Worm (Caenorhabditis elegans) whole organism, young adult: ENCODE measurements around the gene R13A1.5.

Source experiments
- C06A6.2 ChIP-seq: fragments of 200-800 bp; sonication (Bioruptor generic); conservative IDR thresholded peaks from 2 replicates; pipeline ENCODE4 v1.3.6; 2022; ENCODE audit warnings: missing genetic modification characterization, missing compliant biosample characterization
- F37B4.10 ChIP-seq: fragments of 200-800 bp; sonication (Bioruptor generic); IDR thresholded peaks from 2 replicates; pipeline ENCODE4 v1.3.6; 2022; ENCODE audit warnings: missing genetic modification characterization, missing compliant biosample characterization
- T26A5.8 ChIP-seq: sonication (generic microtip); optimal IDR thresholded peaks from 2 replicates; lab custom pipeline; 2016; ENCODE audit warnings: missing genetic modification characterization, missing compliant biosample characterization
- efl-1 ChIP-seq: fragments of 150-350 bp; optimal IDR thresholded peaks from 2 replicates; lab custom pipeline; 2014; ENCODE audit warnings: missing biosample characterization, missing genetic modification reagents, missing genetic modification characterization
- egrh-3 ChIP-seq: fragments of 200-800 bp; sonication (Bioruptor generic); IDR thresholded peaks from 2 replicates; pipeline ENCODE4 v1.3.6; 2022; ENCODE audit warnings: missing genetic modification reagents, missing genetic modification characterization, missing compliant biosample characterization
- lin-40 ChIP-seq: sonication (generic microtip); optimal IDR thresholded peaks from 2 replicates; lab custom pipeline; 2016; ENCODE audit warnings: missing genetic modification characterization, mild to moderate bottlenecking, missing compliant biosample characterization, missing genotype, missing genetic modification reagents
- nfya-1 ChIP-seq: sonication (generic microtip); optimal IDR thresholded peaks from 2 replicates; lab custom pipeline; 2017; ENCODE audit warnings: antibody characterized with exemption, missing compliant biosample characterization, missing genetic modification characterization, borderline replicate concordance; ENCODE audit not compliant: insufficient read depth
- rpc-1 ChIP-seq, 2 experiments: fragments of 150-350 bp in 1 of 2; sonication (generic microtip) in 1 of 2; optimal IDR thresholded peaks; 2 replicates each; lab custom pipeline; 2014 to 2018; ENCODE audit warnings: missing biosample characterization in 1 of 2, missing genetic modification characterization in 1 of 2, missing genetic modification reagents in 1 of 2, missing genotype in 1 of 2
- sea-2 ChIP-seq: fragments of 200-800 bp; sonication (Bioruptor generic); IDR thresholded peaks from 2 replicates; pipeline ENCODE4 v1.3.6; 2022; ENCODE audit warnings: missing genetic modification characterization, missing compliant biosample characterization

DNA sequence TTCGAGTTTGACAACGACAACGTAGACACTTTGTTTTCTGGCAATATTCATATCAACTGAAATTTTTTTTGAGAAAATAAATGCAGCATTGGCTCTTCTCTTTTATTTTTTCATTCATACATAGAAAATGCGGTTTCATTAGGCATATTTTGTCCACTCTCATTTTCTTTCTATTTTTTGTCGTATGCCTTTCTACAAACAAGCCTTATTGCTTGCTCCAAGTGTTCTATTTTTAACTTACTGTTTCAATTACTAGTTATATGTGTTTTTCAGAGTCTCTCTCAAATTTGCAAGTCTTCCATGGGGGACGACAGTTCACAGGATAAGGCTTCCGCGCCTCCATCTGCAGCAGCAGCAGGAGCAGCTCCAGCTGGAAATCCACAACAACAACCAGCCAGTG lies 14.3 kb upstream of the R13A1.5 start, which contains the start of gene kcc-1:
- TF ChIP-seq egrh-3, result no peak
- TF ChIP-seq F37B4.10 (GFP tag; lab: Robert Waterston, UW), result no peak
- no peak for TF ChIP-seq T26A5.8 (tag; lab: Kevin White, UChicago)
- TF ChIP-seq lin-40 (tag; lab: Kevin White, UChicago), result no peak
- TF ChIP-seq efl-1, result no peak
- TF ChIP-seq rpc-1 (optimal IDR thresholded peaks at IDR 0.05; lab: Kevin White, UChicago), result no peak
- TF ChIP-seq rpc-1 (tag; optimal IDR thresholded peaks at IDR 0.05; lab: Kevin White, UChicago), result no peak
- no peak for TF ChIP-seq C06A6.2 (GFP tag; lab: Robert Waterston, UW)
- TF ChIP-seq nfya-1 (tag; lab: Kevin White, UChicago), result no peak
- no peak for TF ChIP-seq sea-2 (GFP tag; lab: Robert Waterston, UW)
